Worm (Caenorhabditis elegans) whole organism, L1 larva: Measurements from ENCODE around the gene hrg-10.

Source experiments
- blmp-1 ChIP-seq: fragments of 150-350 bp; optimal IDR thresholded peaks from 2 replicates; lab custom pipeline; 2014; ENCODE audit warnings: missing biosample characterization, missing genetic modification characterization
- dpl-1 ChIP-seq, 3 experiments: fragments of 150-350 bp in 2 of 3; sonication (generic microtip) in 1 of 3; optimal IDR thresholded peaks; 2 replicates each; lab custom pipeline; 2014 to 2017; ENCODE audit warnings: missing biosample characterization in 3 of 3, missing genetic modification characterization in 3 of 3, missing genetic modification reagents in 3 of 3
- fkh-10 ChIP-seq: sonication (generic microtip); optimal IDR thresholded peaks from 2 replicates; lab custom pipeline; 2017; ENCODE audit warnings: missing biosample characterization, missing genetic modification reagents, missing genetic modification characterization
- jun-1 ChIP-seq: fragments of 150-350 bp; optimal IDR thresholded peaks from 2 replicates; lab custom pipeline; 2014; ENCODE audit warnings: missing biosample characterization, missing genetic modification reagents, missing genetic modification characterization
- lin-15B ChIP-seq: fragments of 150-350 bp; sonication (generic microtip); optimal IDR thresholded peaks from 3 replicates; lab custom pipeline; 2014; ENCODE audit warnings: missing biosample characterization, missing genetic modification characterization
- mdl-1 ChIP-seq, 2 experiments: fragments of 150-350 bp; optimal IDR thresholded peaks; 2 replicates each; lab custom pipeline; 2014 to 2017; ENCODE audit warnings: missing biosample characterization in 2 of 2, missing genetic modification characterization in 2 of 2, inconsistent platforms in 1 of 2
- nhr-11 ChIP-seq: fragments of 150-350 bp; optimal IDR thresholded peaks from 2 replicates; lab custom pipeline; 2014; ENCODE audit warnings: missing biosample characterization, missing genetic modification characterization
- nhr-19 ChIP-seq: fragments of 200-800 bp; sonication (Bioruptor generic); conservative IDR thresholded peaks from 2 replicates; pipeline ENCODE4 v1.3.6; 2022; ENCODE audit warnings: missing genetic modification characterization, missing compliant biosample characterization
- nhr-76 ChIP-seq: sonication (generic microtip); optimal IDR thresholded peaks from 2 replicates; lab custom pipeline; 2017; ENCODE audit warnings: missing biosample characterization, missing genetic modification characterization
- nhr-77 ChIP-seq: fragments of 150-350 bp; optimal IDR thresholded peaks from 2 replicates; lab custom pipeline; 2014; ENCODE audit warnings: missing biosample characterization, missing genetic modification characterization
- nhr-85 ChIP-seq: sonication (generic microtip); peaks from one replicate; lab custom pipeline; 2016; ENCODE audit warnings: missing genetic modification characterization, inconsistent platforms, missing compliant biosample characterization
- unc-98 ChIP-seq: fragments of 200-800 bp; sonication (Bioruptor generic); IDR thresholded peaks from 2 replicates; pipeline ENCODE4 v1.3.6; 2022; ENCODE audit warnings: missing genetic modification characterization, missing compliant biosample characterization
- zip-4 ChIP-seq: fragments of 200-800 bp; sonication (Bioruptor generic); optimal IDR thresholded peaks from 2 replicates; lab custom pipeline; 2018; ENCODE audit warnings: mild to moderate bottlenecking, missing genetic modification characterization, moderate library complexity, missing compliant biosample characterization
- ztf-11 ChIP-seq, 2 experiments: sonication (generic microtip); optimal IDR thresholded peaks; 2 replicates each; lab custom pipeline; 2016 to 2017; ENCODE audit warnings: missing genetic modification characterization in 2 of 2, missing biosample characterization in 1 of 2, missing compliant biosample characterization in 1 of 2

DNA sequence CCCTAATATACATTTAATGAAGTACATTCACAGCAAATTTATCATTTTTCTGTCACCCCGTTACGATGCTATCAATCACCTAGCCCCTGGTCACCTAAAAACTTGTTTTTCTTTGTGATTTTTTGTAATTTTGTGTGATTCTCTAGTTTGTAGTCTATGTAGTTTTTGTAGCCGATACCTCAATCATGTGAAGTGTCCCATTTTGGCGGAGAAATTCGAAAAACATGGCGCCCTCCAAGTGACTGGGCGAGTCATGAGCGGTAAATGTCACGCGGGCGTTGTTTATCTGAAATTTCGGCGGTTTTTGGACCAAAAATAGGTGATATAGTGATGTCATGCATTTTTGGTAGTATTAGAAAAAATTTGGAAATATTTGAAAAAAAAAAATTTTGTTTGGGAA, 26.4 kb downstream of the hrg-10 start:
- TF ChIP-seq mdl-1 (tag; optimal IDR thresholded peaks at IDR 0.05; lab: Kevin White, UChicago) = no peak
- no peak for TF ChIP-seq ztf-11 (tag; optimal IDR thresholded peaks at IDR 0.05; lab: Kevin White, UChicago)
- no peak for TF ChIP-seq unc-98 (GFP tag; lab: Robert Waterston, UW)
- no peak for TF ChIP-seq fkh-10 (GFP tag; lab: Kevin White, UChicago)
- TF ChIP-seq lin-15B = no peak
- TF ChIP-seq zip-4 = no peak
- no peak for TF ChIP-seq nhr-76 (tag; lab: Kevin White, UChicago)
- TF ChIP-seq nhr-11 (tag; lab: Kevin White, UChicago) = no peak
- no peak for TF ChIP-seq dpl-1 (GFP tag; optimal IDR thresholded peaks at IDR 0.05; lab: Kevin White, UChicago)
- TF ChIP-seq nhr-19 = no peak
- TF ChIP-seq blmp-1 (tag; lab: Kevin White, UChicago) = no peak
- TF ChIP-seq nhr-85 (tag; lab: Kevin White, UChicago) = peak; percentile 63
- no peak for TF ChIP-seq nhr-77 (tag; lab: Kevin White, UChicago)
- no peak for TF ChIP-seq jun-1
